Worm (Caenorhabditis elegans) whole organism, early embryonic: ENCODE measurements around the gene F13D12.5.
"Not testable (repeated sequence)": the region's sequence is repeated elsewhere in the genome, so short reads cannot be mapped to it uniquely, and the experiment has no call there.

Experiments used
- B0310.2 ChIP-seq: sonication (generic microtip); optimal IDR thresholded peaks from 2 replicates; lab custom pipeline; 2016; ENCODE audit warnings: mild to moderate bottlenecking, missing genetic modification characterization, missing compliant biosample characterization
- F13C5.2 ChIP-seq: sonication (generic microtip); optimal IDR thresholded peaks from 2 replicates; lab custom pipeline; 2017; ENCODE audit warnings: mild to moderate bottlenecking, missing genetic modification characterization, inconsistent platforms, missing compliant biosample characterization
- aly-1 ChIP-seq: sonication (generic microtip); optimal IDR thresholded peaks from 2 replicates; lab custom pipeline; 2016; ENCODE audit warnings: missing genetic modification characterization, missing compliant biosample characterization
- ama-1 ChIP-seq: fragments of 150-350 bp; optimal IDR thresholded peaks from 2 replicates; lab custom pipeline; 2014
- ceh-13 ChIP-seq: fragments of 200-800 bp; sonication (Bioruptor generic); optimal IDR thresholded peaks from 2 replicates; lab custom pipeline; 2018; ENCODE audit warnings: mild to moderate bottlenecking, missing genetic modification characterization, missing compliant biosample characterization
- ceh-36 ChIP-seq: sonication (generic microtip); optimal IDR thresholded peaks from 2 replicates; lab custom pipeline; 2016; ENCODE audit warnings: missing genetic modification characterization, inconsistent platforms, missing compliant biosample characterization
- ets-7 ChIP-seq: sonication (generic microtip); optimal IDR thresholded peaks from 2 replicates; lab custom pipeline; 2016; ENCODE audit warnings: missing genotype, missing genetic modification characterization, missing compliant biosample characterization
- flt-1 ChIP-seq: fragments of 200-800 bp; sonication (Bioruptor generic); IDR thresholded peaks from 2 replicates; pipeline ENCODE4 v1.3.6; 2022; ENCODE audit warnings: missing genetic modification characterization, missing compliant biosample characterization
- hmbx-1 ChIP-seq: sonication (generic microtip); optimal IDR thresholded peaks from 2 replicates; lab custom pipeline; 2016; ENCODE audit warnings: mild to moderate bottlenecking, missing genetic modification characterization, missing compliant biosample characterization
- hmg-4 ChIP-seq: fragments of 200-800 bp; sonication (Bioruptor generic); optimal IDR thresholded peaks from 2 replicates; lab custom pipeline; 2018; ENCODE audit warnings: mild to moderate bottlenecking, missing genetic modification characterization, missing compliant biosample characterization
- hnd-1 ChIP-seq: sonication (generic microtip); optimal IDR thresholded peaks from 2 replicates; lab custom pipeline; 2016; ENCODE audit warnings: missing genetic modification characterization, missing compliant biosample characterization
- pes-1 ChIP-seq: fragments of 200-800 bp; sonication (Bioruptor generic); IDR thresholded peaks from 2 replicates; pipeline ENCODE4 v1.3.6; 2022; ENCODE audit warnings: missing genetic modification reagents, missing genetic modification characterization, missing compliant biosample characterization
- scrt-1 ChIP-seq: fragments of 200-800 bp; sonication (Bioruptor generic); IDR thresholded peaks from 2 replicates; pipeline ENCODE4 v1.3.6; 2022; ENCODE audit warnings: missing genetic modification characterization, missing compliant biosample characterization
- sea-1 ChIP-seq: fragments of 200-800 bp; sonication (Bioruptor generic); conservative IDR thresholded peaks from 2 replicates; pipeline ENCODE4 v1.3.6; 2022; ENCODE audit warnings: missing genetic modification characterization, missing compliant biosample characterization
- tbx-11 ChIP-seq: fragments of 200-800 bp; sonication (Bioruptor generic); IDR thresholded peaks from 2 replicates; pipeline ENCODE4 v1.3.6; 2022; ENCODE audit warnings: missing genetic modification characterization, missing compliant biosample characterization
- tbx-37 ChIP-seq: fragments of 200-800 bp; sonication (Bioruptor generic); conservative IDR thresholded peaks from 2 replicates; pipeline ENCODE4 v1.3.6; 2022; ENCODE audit warnings: missing genetic modification reagents, missing genetic modification characterization, missing compliant biosample characterization
- tra-4 ChIP-seq: sonication (generic microtip); optimal IDR thresholded peaks from 2 replicates; lab custom pipeline; 2017; ENCODE audit warnings: missing genetic modification characterization, missing compliant biosample characterization

Gene F13D12.5

DNA sequence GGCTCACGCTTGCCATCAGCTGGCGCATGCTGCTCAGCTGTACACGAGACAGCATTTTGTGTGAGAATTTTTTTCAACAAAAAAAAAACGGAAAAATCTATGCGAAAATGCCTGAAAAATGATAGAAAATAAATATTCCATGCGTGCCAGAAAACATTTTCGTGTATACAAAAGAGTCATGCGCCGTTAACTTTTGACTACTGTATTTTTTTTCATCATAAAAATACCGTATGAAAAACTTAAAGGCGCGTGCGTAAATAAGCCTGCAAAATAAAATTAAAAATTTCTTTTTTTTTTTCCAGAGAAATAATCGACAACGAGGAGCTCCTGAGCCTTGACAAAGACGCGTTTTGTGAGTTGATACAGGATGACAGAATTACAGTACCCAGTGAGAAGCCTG, 36.7 kb upstream of the F13D12.5 start:
- TF ChIP-seq scrt-1 (GFP tag; lab: Robert Waterston, UW) (no peak), F13C5.2 (no peak), flt-1 (GFP tag; lab: Robert Waterston, UW) (no peak), ceh-13 (GFP tag; lab: Kevin White, UChicago) (no peak), ama-1 (no peak), hmg-4 (no peak), hnd-1 (no peak)

DNA sequence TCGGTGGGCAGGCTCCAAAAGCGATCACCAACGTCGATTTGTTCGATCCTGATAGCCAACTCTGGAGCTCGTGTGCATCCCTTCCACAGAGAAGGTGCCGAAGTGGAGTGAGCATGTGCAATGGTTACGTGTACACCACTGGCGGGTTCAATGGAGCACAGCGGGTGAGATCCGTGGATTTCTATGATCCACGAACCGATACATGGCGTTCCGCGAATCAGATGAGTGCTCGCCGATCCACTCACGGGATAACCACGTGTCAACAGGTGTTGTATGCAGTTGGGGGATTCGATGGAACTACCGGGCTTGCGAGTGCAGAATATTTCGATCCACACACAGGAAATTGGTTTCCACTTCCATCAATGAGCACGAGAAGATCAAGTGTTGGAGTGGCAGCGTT, 35.7 kb upstream of the F13D12.5 start:
- TF ChIP-seq tra-4 (tag; lab: Kevin White, UChicago): no peak
- no peak for TF ChIP-seq hmg-4
- no peak for TF ChIP-seq scrt-1 (GFP tag; lab: Robert Waterston, UW)
- no peak for TF ChIP-seq F13C5.2

DNA sequence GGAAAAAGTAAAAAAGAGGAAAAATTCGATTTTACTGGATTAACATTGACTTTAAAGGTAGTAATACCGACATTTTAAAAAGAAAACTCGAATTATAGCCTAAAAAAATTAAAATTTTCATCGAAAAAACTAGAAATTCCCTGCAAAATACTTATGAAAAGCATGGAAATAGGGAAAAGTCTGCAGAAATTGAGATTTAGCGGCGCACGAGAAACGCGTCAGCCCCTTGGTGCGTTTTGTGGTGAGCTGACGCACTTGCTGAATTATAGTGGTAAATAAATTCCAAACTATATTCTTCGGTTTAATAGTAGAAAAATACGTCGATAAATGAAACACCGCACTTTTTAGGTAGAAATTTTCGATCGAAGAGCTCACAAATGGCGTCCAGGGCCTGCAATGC, 32.2 kb upstream of the F13D12.5 start:
- TF ChIP-seq F13C5.2 (peak; percentile 65), tbx-11 (GFP tag; lab: Robert Waterston, UW) (no peak), flt-1 (GFP tag; lab: Robert Waterston, UW) (no peak), sea-1 (GFP tag; lab: Robert Waterston, UW) (no peak), pes-1 (GFP tag; lab: Robert Waterston, UW) (peak; percentile 32; the same call in 1 of the 2 replicates), tra-4 (tag; lab: Kevin White, UChicago) (no peak), B0310.2 (tag; lab: Kevin White, UChicago) (no peak)

DNA sequence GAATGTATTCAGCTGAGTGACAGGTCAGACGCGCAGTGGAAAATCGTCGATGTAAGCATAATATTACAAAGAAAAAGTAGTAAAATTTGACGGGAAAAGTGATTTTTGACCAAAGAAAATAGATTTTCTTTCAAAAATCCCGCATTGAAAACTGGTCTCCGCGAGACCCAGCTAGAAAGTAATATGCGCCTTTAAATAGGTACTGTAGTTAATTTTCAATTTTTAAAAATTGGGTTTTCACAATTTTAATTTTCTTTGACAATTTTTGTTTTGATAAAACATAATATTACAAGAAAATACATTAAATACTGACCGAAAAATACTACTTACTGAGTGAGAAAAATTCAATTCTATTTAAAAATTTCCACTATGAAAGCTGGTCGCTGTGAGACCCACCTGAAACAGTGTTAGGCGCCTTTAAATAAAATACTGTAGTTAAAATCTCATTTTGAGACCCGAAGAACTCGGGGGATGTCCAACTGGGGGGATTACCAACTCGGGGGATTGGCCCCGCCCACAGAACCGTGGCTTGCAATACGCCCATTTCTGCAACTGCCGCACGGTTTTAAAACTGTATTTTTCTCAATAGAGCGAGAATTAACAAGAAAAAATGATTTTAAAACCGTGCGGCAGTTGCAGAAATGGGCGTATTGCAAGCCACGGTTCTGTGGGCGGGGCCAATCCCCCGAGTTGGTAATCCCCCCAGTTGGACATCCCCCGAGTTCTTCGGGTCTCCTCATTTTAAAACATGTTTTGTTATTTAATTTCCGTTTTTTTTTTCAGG, 31.3 kb upstream of the F13D12.5 start, which contains the start of gene tars-1:
Gene tars-1 (minus strand): TSS at position 497 of the 784 bp plus-strand sequence.
- not testable (repeated sequence) for TF ChIP-seq hmbx-1; sea-1 (GFP tag; lab: Robert Waterston, UW); aly-1 (tag; lab: Kevin White, UChicago)

DNA sequence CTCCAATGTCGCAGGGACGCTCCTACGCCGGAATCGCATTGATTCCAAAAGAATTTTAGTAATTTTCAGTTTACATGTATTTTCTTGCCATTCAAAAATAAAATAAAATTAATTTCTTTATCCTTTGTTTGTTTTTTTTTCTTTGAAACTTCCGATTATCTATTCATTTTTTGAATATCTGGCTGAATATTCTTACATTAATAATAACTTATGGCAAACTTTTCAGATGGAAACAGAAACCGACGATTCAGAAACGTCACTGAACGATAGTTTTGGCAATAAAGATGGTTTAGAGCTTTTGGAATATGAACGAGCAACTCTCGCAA, 30.7 kb upstream of the F13D12.5 start, which contains the start of gene xpf-1:
Gene xpf-1 (plus strand): TSS at position 227 of the 326 bp plus-strand sequence.
- TF ChIP-seq aly-1 (tag; lab: Kevin White, UChicago): no peak
- TF ChIP-seq flt-1 (GFP tag; lab: Robert Waterston, UW): no peak
- no peak for TF ChIP-seq F13C5.2
- TF ChIP-seq hnd-1: no peak
- TF ChIP-seq B0310.2 (tag; lab: Kevin White, UChicago): no peak
- no peak for TF ChIP-seq scrt-1 (GFP tag; lab: Robert Waterston, UW)
- TF ChIP-seq hmg-4: no peak
- TF ChIP-seq pes-1 (GFP tag; lab: Robert Waterston, UW): no peak
- TF ChIP-seq tbx-11 (GFP tag; lab: Robert Waterston, UW): no peak
- TF ChIP-seq ceh-13 (GFP tag; lab: Kevin White, UChicago): no peak
- TF ChIP-seq ceh-36: no peak
- no peak for TF ChIP-seq tra-4 (tag; lab: Kevin White, UChicago)

DNA sequence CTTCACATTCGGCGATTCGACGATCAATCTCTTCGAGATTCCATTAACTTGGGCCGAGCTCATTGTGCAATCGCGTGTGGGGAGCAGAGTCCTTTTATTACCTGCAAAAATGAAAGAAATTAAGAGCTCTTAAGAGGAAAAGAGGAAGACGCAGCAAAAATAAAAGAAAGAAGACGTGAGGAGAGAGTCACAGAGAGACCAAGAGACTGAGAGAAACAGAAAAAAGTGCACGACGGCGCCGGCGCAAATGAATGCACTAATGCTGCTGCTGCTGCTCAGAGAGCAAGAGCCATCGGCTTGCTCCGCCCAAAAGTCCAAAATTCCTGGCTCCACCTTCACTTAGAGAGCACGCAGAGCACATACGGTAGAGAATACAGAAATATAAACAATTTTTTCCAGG, 26.4 kb upstream of the F13D12.5 start, which contains the start of gene inos-1:
Gene inos-1 (minus strand): TSS at position 101 of the 400 bp plus-strand sequence.
- TF ChIP-seq F13C5.2 (no peak), tra-4 (tag; lab: Kevin White, UChicago) (no peak), ceh-13 (GFP tag; lab: Kevin White, UChicago) (no peak)

DNA sequence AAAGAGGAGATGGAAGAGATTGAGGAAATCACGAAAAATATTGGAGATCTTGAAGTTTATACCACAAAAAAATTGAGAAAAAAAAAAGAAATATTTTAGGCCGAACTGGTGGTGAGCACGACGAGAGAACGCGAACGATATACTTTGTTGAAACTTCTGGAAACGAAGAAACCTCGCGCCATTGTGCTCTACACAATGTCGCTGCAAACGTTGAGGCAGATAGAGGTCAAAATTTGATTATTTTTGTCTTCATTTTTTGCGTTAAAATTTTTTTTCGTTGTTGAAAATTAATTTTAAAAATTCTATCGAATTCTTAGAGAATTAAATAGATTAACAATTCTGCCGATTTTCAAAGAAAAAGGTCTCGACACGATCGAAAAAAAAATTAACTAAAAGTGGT, 26.0 kb upstream of the F13D12.5 start:
- TF ChIP-seq hmbx-1 (no peak), B0310.2 (tag; lab: Kevin White, UChicago) (no peak), tbx-37 (GFP tag; lab: Robert Waterston, UW) (no peak), F13C5.2 (no peak), sea-1 (GFP tag; lab: Robert Waterston, UW) (no peak), scrt-1 (GFP tag; lab: Robert Waterston, UW) (no peak), ceh-13 (GFP tag; lab: Kevin White, UChicago) (no peak), ceh-36 (no peak), aly-1 (tag; lab: Kevin White, UChicago) (no peak), flt-1 (GFP tag; lab: Robert Waterston, UW) (no peak), ama-1 (no peak), hnd-1 (no peak), pes-1 (GFP tag; lab: Robert Waterston, UW) (no peak), ets-7 (tag; lab: Kevin White, UChicago) (no peak), tbx-11 (GFP tag; lab: Robert Waterston, UW) (no peak), tra-4 (tag; lab: Kevin White, UChicago) (no peak), hmg-4 (no peak)

DNA sequence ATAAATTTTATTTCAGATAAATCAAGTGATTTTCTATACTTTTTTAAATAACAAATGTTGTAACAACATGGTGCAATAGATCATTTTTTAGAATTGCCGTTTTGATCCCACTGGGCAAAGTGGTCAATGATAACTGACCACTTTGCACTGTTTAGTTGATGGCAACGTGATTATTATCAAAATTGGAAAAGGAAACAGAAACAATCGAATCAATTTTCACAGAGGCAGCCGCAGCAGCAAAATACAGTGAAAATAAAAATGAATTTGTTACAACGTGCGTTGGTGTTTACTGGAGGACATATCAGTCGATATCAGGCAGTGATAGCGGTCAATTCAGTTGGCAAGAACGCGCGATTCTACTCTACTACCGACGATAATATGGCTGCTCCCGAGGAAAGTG, 20.8 kb upstream of the F13D12.5 start, which contains the start of gene VF13D12L.3:
Gene VF13D12L.3 (plus strand): TSS at position 223 of the 400 bp plus-strand sequence.
- TF ChIP-seq pes-1 (GFP tag; lab: Robert Waterston, UW) (no peak), ets-7 (tag; lab: Kevin White, UChicago) (no peak), aly-1 (tag; lab: Kevin White, UChicago) (no peak), ceh-13 (GFP tag; lab: Kevin White, UChicago) (no peak), hnd-1 (no peak), hmg-4 (no peak), B0310.2 (tag; lab: Kevin White, UChicago) (no peak), flt-1 (GFP tag; lab: Robert Waterston, UW) (no peak)
